Worm (Caenorhabditis elegans) whole organism, late embryonic: ENCODE measurements around the gene srh-271.

Experiments
- C08G9.2 ChIP-seq: sonication (generic microtip); optimal IDR thresholded peaks from 2 replicates; lab custom pipeline; 2016; ENCODE audit warnings: mild to moderate bottlenecking, missing genetic modification characterization, moderate library complexity, missing compliant biosample characterization
- C38D4.7 ChIP-seq: fragments of 200-800 bp; sonication (Bioruptor generic); optimal IDR thresholded peaks from 2 replicates; lab custom pipeline; 2018; ENCODE audit warnings: mild to moderate bottlenecking, missing genetic modification characterization, moderate library complexity, missing compliant biosample characterization
- F13H6.1 ChIP-seq: sonication (generic microtip); optimal IDR thresholded peaks from 2 replicates; lab custom pipeline; 2016; ENCODE audit warnings: missing genetic modification characterization, missing compliant biosample characterization
- K02D7.2 ChIP-seq: sonication (generic microtip); optimal IDR thresholded peaks from 2 replicates; lab custom pipeline; 2017; ENCODE audit warnings: mild to moderate bottlenecking, missing genetic modification characterization, missing compliant biosample characterization
- T23F11.4 ChIP-seq: fragments of 200-800 bp; sonication (Bioruptor generic); optimal IDR thresholded peaks from 2 replicates; lab custom pipeline; 2018; ENCODE audit warnings: mild to moderate bottlenecking, missing genetic modification characterization, missing compliant biosample characterization
- Y22D7AL.16 ChIP-seq: sonication (generic microtip); optimal IDR thresholded peaks from 2 replicates; lab custom pipeline; 2016; ENCODE audit warnings: missing genetic modification characterization, missing compliant biosample characterization
- ahr-1 ChIP-seq: sonication (generic microtip); optimal IDR thresholded peaks from 2 replicates; lab custom pipeline; 2016; ENCODE audit warnings: missing genetic modification characterization, missing compliant biosample characterization
- ama-1 ChIP-seq: fragments of 150-350 bp; optimal IDR thresholded peaks from 2 replicates; lab custom pipeline; 2014
- ceh-18 ChIP-seq: sonication (generic microtip); optimal IDR thresholded peaks from 2 replicates; lab custom pipeline; 2016; ENCODE audit warnings: missing genetic modification characterization, missing compliant biosample characterization
- ceh-19 ChIP-seq: fragments of 200-800 bp; sonication (Bioruptor generic); optimal IDR thresholded peaks from 2 replicates; lab custom pipeline; 2018; ENCODE audit warnings: mild to moderate bottlenecking, missing genetic modification characterization, missing compliant biosample characterization
- ceh-2 ChIP-seq: sonication (generic microtip); optimal IDR thresholded peaks from 2 replicates; lab custom pipeline; 2016; ENCODE audit warnings: missing genotype, missing genetic modification characterization, missing compliant biosample characterization
- ceh-22 ChIP-seq: sonication (generic microtip); optimal IDR thresholded peaks from 2 replicates; lab custom pipeline; 2017; ENCODE audit warnings: missing biosample characterization, missing genetic modification characterization
- ceh-24 ChIP-seq: sonication (generic microtip); optimal IDR thresholded peaks from 2 replicates; lab custom pipeline; 2016; ENCODE audit warnings: mild to moderate bottlenecking, missing genetic modification characterization, missing compliant biosample characterization
- ceh-45 ChIP-seq: fragments of 200-800 bp; sonication (Bioruptor generic); IDR thresholded peaks from 2 replicates; pipeline ENCODE4 v1.3.6; 2022; ENCODE audit warnings: missing genetic modification reagents, missing genetic modification characterization, missing compliant biosample characterization
- ceh-6 ChIP-seq: fragments of 200-800 bp; sonication (Bioruptor generic); optimal IDR thresholded peaks from 2 replicates; lab custom pipeline; 2018; ENCODE audit warnings: mild to moderate bottlenecking, missing genetic modification characterization, missing compliant biosample characterization
- dmd-4 ChIP-seq: sonication (generic microtip); optimal IDR thresholded peaks from 2 replicates; lab custom pipeline; 2016; ENCODE audit warnings: borderline replicate concordance, missing genetic modification characterization, missing compliant biosample characterization
- dve-1 ChIP-seq: sonication (generic microtip); optimal IDR thresholded peaks from 2 replicates; lab custom pipeline; 2017; ENCODE audit warnings: antibody characterized with exemption, mild to moderate bottlenecking, missing genetic modification characterization, missing compliant biosample characterization
- elt-2 ChIP-seq: sonication (generic microtip); optimal IDR thresholded peaks from 2 replicates; lab custom pipeline; 2016; ENCODE audit warnings: missing genetic modification reagents, missing genetic modification characterization, missing compliant biosample characterization
- ets-4 ChIP-seq: sonication (generic microtip); optimal IDR thresholded peaks from 2 replicates; lab custom pipeline; 2016; ENCODE audit warnings: missing genetic modification characterization, missing compliant biosample characterization
- eyg-1 ChIP-seq: sonication (generic microtip); optimal IDR thresholded peaks from 2 replicates; lab custom pipeline; 2016; ENCODE audit warnings: missing genotype, missing genetic modification characterization, missing compliant biosample characterization
- fax-1 ChIP-seq: sonication (generic microtip); optimal IDR thresholded peaks from 2 replicates; lab custom pipeline; 2016; ENCODE audit warnings: missing genotype, missing genetic modification characterization, missing compliant biosample characterization
- fkh-6 ChIP-seq: sonication (generic microtip); optimal IDR thresholded peaks from 2 replicates; lab custom pipeline; 2016; ENCODE audit warnings: missing genetic modification characterization, missing compliant biosample characterization
- gmeb-2 ChIP-seq: sonication (generic microtip); optimal IDR thresholded peaks from 2 replicates; lab custom pipeline; 2016; ENCODE audit warnings: missing genetic modification characterization, inconsistent platforms, missing compliant biosample characterization
- hlh-13 ChIP-seq: fragments of 200-800 bp; sonication (Bioruptor generic); optimal IDR thresholded peaks from 2 replicates; lab custom pipeline; 2018; ENCODE audit warnings: mild to moderate bottlenecking, missing genetic modification characterization, missing compliant biosample characterization
- hlh-15 ChIP-seq: sonication (generic microtip); optimal IDR thresholded peaks from 2 replicates; lab custom pipeline; 2016; ENCODE audit warnings: missing genetic modification characterization, missing compliant biosample characterization
- hlh-30 ChIP-seq: sonication (generic microtip); optimal IDR thresholded peaks from 2 replicates; lab custom pipeline; 2017; ENCODE audit warnings: antibody characterized with exemption, missing genetic modification characterization, missing compliant biosample characterization; ENCODE audit not compliant: insufficient read depth
- hlh-6 ChIP-seq: sonication (generic microtip); optimal IDR thresholded peaks from 2 replicates; lab custom pipeline; 2016; ENCODE audit warnings: missing genotype, missing genetic modification characterization, missing compliant biosample characterization
- lim-6 ChIP-seq: sonication (generic microtip); optimal IDR thresholded peaks from 2 replicates; lab custom pipeline; 2016; ENCODE audit warnings: missing genetic modification characterization, missing compliant biosample characterization
- madf-2 ChIP-seq: sonication (generic microtip); optimal IDR thresholded peaks from 2 replicates; lab custom pipeline; 2017; ENCODE audit warnings: missing genetic modification characterization, missing compliant biosample characterization
- mec-3 ChIP-seq: sonication (generic microtip); optimal IDR thresholded peaks from 2 replicates; lab custom pipeline; 2016; ENCODE audit warnings: borderline replicate concordance, missing genetic modification characterization, missing compliant biosample characterization
- nfya-1 ChIP-seq: sonication (generic microtip); optimal IDR thresholded peaks from 2 replicates; lab custom pipeline; 2017; ENCODE audit warnings: missing genetic modification characterization, mild to moderate bottlenecking, missing compliant biosample characterization, antibody characterized with exemption, moderate library complexity
- nhr-232 ChIP-seq: sonication (generic microtip); optimal IDR thresholded peaks from 2 replicates; lab custom pipeline; 2016; ENCODE audit warnings: missing genetic modification characterization, missing compliant biosample characterization
- npax-4 ChIP-seq: sonication (generic microtip); optimal IDR thresholded peaks from 2 replicates; lab custom pipeline; 2016; ENCODE audit warnings: missing genetic modification characterization, missing compliant biosample characterization
- odd-2 ChIP-seq: sonication (generic microtip); optimal IDR thresholded peaks from 2 replicates; lab custom pipeline; 2017; ENCODE audit warnings: antibody characterized with exemption, mild to moderate bottlenecking, missing genetic modification characterization, missing compliant biosample characterization
- pag-3 ChIP-seq: sonication (generic microtip); optimal IDR thresholded peaks from 2 replicates; lab custom pipeline; 2016; ENCODE audit warnings: missing compliant biosample characterization, missing genetic modification characterization, borderline replicate concordance
- pat-9 ChIP-seq: fragments of 200-800 bp; sonication (Bioruptor generic); optimal IDR thresholded peaks from 2 replicates; lab custom pipeline; 2018; ENCODE audit warnings: mild to moderate bottlenecking, missing genetic modification characterization, moderate library complexity, missing compliant biosample characterization
- pax-1 ChIP-seq: fragments of 150-350 bp; optimal IDR thresholded peaks from 2 replicates; lab custom pipeline; 2014; ENCODE audit warnings: missing biosample characterization, missing genetic modification characterization
- pha-4 ChIP-seq: fragments of 150-350 bp; optimal IDR thresholded peaks from 2 replicates; lab custom pipeline; 2018; ENCODE audit warnings: missing biosample characterization, missing genetic modification reagents, missing genetic modification characterization
- pros-1 ChIP-seq: fragments of 150-350 bp; optimal IDR thresholded peaks from 2 replicates; lab custom pipeline; 2014; ENCODE audit warnings: missing biosample characterization, missing genetic modification reagents, missing genetic modification characterization
- ref-2 ChIP-seq: sonication (generic microtip); optimal IDR thresholded peaks from 2 replicates; lab custom pipeline; 2016; ENCODE audit warnings: missing genetic modification characterization, missing compliant biosample characterization
- rnt-1 ChIP-seq: sonication (generic microtip); optimal IDR thresholded peaks from 2 replicates; lab custom pipeline; 2016; ENCODE audit warnings: missing genetic modification characterization, missing compliant biosample characterization
- sdc-2 ChIP-seq: sonication (generic microtip); optimal IDR thresholded peaks from 2 replicates; lab custom pipeline; 2016; ENCODE audit warnings: missing genotype, missing genetic modification characterization, missing compliant biosample characterization
- sox-2 ChIP-seq: fragments of 200-800 bp; sonication (Bioruptor generic); IDR thresholded peaks from 2 replicates; pipeline ENCODE4 v1.3.6; 2022; ENCODE audit warnings: missing genetic modification reagents, missing genetic modification characterization, missing compliant biosample characterization
- sox-4 ChIP-seq: sonication (generic microtip); optimal IDR thresholded peaks from 2 replicates; lab custom pipeline; 2017; ENCODE audit warnings: mild to moderate bottlenecking, missing genetic modification characterization, inconsistent platforms, missing compliant biosample characterization
- tbx-7 ChIP-seq: sonication (generic microtip); optimal IDR thresholded peaks from 2 replicates; lab custom pipeline; 2016; ENCODE audit warnings: missing genotype, missing genetic modification characterization, missing compliant biosample characterization
- ttx-3 ChIP-seq: sonication (generic microtip); optimal IDR thresholded peaks from 2 replicates; lab custom pipeline; 2016; ENCODE audit warnings: missing genetic modification reagents, missing genetic modification characterization, missing compliant biosample characterization
- unc-3 ChIP-seq, 2 experiments: fragments of 200-800 bp in 1 of 2; sonication (Bioruptor generic) in 1 of 2; sonication (generic microtip) in 1 of 2; conservative IDR thresholded peaks in 1 of 2; optimal IDR thresholded peaks in 1 of 2; 2 replicates each; pipeline versions ENCODE4 v1.3.6 to Lab custom; 2016 to 2022; ENCODE audit warnings: missing compliant biosample characterization in 2 of 2, missing genetic modification characterization in 2 of 2, missing genetic modification reagents in 1 of 2
- unc-42 ChIP-seq: sonication (generic microtip); optimal IDR thresholded peaks from 2 replicates; lab custom pipeline; 2016; ENCODE audit warnings: missing genotype, missing genetic modification characterization, missing compliant biosample characterization
- unc-86 ChIP-seq: sonication (generic microtip); optimal IDR thresholded peaks from 2 replicates; lab custom pipeline; 2016; ENCODE audit warnings: missing genetic modification characterization, missing compliant biosample characterization
- zip-5 ChIP-seq: sonication (generic microtip); optimal IDR thresholded peaks from 2 replicates; lab custom pipeline; 2016; ENCODE audit warnings: missing genetic modification characterization, missing compliant biosample characterization
- ztf-16 ChIP-seq: sonication (generic microtip); optimal IDR thresholded peaks from 2 replicates; lab custom pipeline; 2017; ENCODE audit warnings: missing genetic modification characterization, missing compliant biosample characterization

The srh-271 gene

DNA sequence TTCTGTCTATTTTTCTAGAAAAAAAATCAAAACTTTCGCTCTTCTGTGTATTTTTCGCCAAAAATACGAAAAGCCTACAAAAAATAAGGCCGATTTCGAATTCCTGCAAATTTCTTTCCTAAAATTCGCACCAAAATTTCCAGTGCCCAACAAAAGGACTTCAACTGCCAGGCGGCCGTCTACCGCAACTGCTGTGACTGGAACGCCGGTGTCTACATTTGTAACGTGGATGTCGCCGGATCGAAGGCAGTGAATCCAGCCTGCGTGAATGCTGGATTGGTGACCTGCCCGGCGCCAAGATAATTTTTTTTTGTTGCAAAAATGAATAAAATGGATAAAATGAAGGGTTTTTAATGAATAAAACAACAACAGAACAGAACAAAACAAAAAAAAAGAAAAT is 20.0 kb downstream of the srh-271 start:
- TF ChIP-seq ama-1 (lab: Kevin White, UChicago) (no peak), fax-1 (tag; lab: Kevin White, UChicago) (no peak), ceh-24 (no peak), ref-2 (tag; lab: Kevin White, UChicago) (no peak)

DNA sequence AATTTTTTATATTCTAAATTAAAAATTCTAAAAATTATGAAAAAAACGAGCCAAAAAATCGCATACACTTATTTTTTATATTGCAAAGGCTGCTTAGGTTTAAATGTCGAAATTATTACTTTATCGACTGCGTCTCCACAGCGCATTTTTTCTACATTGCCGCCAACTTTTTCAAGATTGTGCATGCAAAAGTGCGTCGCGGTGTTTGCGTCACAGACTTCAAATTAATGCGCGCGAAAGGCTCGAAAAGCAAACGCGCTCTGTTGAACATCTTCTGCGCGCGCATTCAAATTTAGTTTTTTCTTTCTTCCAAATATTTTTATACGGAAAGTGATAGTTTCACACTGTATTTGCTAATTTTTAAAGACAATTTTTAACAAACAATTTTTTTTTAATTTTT is 21.2 kb downstream of the srh-271 start:
- TF ChIP-seq ets-4 (peak; percentile 46), fax-1 (tag; lab: Kevin White, UChicago) (no peak), ref-2 (tag; lab: Kevin White, UChicago) (peak; percentile 30), hlh-13 (GFP tag; lab: Kevin White, UChicago) (no peak), ceh-19 (no peak), ceh-6 (GFP tag; lab: Kevin White, UChicago) (no peak), unc-86 (no peak), zip-5 (no peak), pax-1 (tag; lab: Kevin White, UChicago) (no peak), Y22D7AL.16 (tag; lab: Kevin White, UChicago) (no peak), hlh-30 (no peak), fkh-6 (tag; lab: Kevin White, UChicago) (no peak), gmeb-2 (tag; lab: Kevin White, UChicago) (no peak), C38D4.7 (GFP tag; lab: Kevin White, UChicago) (no peak), dve-1 (no peak), tbx-7 (tag; lab: Kevin White, UChicago) (no peak), dmd-4 (no peak), elt-2 (tag; lab: Kevin White, UChicago) (no peak), hlh-6 (tag; lab: Kevin White, UChicago) (no peak), sdc-2 (no peak), sox-4 (tag; lab: Kevin White, UChicago) (no peak), ceh-24 (no peak), eyg-1 (tag; lab: Kevin White, UChicago) (no peak), hlh-15 (tag; lab: Kevin White, UChicago) (no peak), sox-2 (GFP tag; lab: Robert Waterston, UW) (no peak), madf-2 (no peak), unc-42 (tag; lab: Kevin White, UChicago) (peak; percentile 59), ttx-3 (no peak), F13H6.1 (tag; lab: Kevin White, UChicago) (no peak), nhr-232 (no peak), pros-1 (no peak), pag-3 (tag; lab: Kevin White, UChicago) (no peak), rnt-1 (tag; lab: Kevin White, UChicago) (peak; percentile 2), lim-6 (no peak), ceh-18 (tag; lab: Kevin White, UChicago) (peak; percentile 62), ahr-1 (no peak), pat-9 (tag; lab: Kevin White, UChicago) (no peak), odd-2 (tag; lab: Kevin White, UChicago) (no peak), ztf-16 (tag; lab: Kevin White, UChicago) (no peak), npax-4 (no peak), nfya-1 (tag; lab: Kevin White, UChicago) (peak; percentile 50), pha-4 (tag; lab: Kevin White, UChicago) (no peak), unc-3 (GFP tag; conservative IDR thresholded peaks at IDR 0.05; lab: Robert Waterston, UW) (peak; percentile 27; the same call in 1 of the 2 replicates), unc-3 (tag; optimal IDR thresholded peaks at IDR 0.05; lab: Kevin White, UChicago) (no peak), ceh-45 (GFP tag; lab: Robert Waterston, UW) (no peak), K02D7.2 (no peak), T23F11.4 (GFP tag; lab: Kevin White, UChicago) (no peak), C08G9.2 (tag; lab: Kevin White, UChicago) (no peak), ceh-22 (tag; lab: Kevin White, UChicago) (no peak), mec-3 (tag; lab: Kevin White, UChicago) (no peak), ceh-2 (no peak)
